Worm (Caenorhabditis elegans): ENCODE measurements around the gene fbxb-53.

DNA sequence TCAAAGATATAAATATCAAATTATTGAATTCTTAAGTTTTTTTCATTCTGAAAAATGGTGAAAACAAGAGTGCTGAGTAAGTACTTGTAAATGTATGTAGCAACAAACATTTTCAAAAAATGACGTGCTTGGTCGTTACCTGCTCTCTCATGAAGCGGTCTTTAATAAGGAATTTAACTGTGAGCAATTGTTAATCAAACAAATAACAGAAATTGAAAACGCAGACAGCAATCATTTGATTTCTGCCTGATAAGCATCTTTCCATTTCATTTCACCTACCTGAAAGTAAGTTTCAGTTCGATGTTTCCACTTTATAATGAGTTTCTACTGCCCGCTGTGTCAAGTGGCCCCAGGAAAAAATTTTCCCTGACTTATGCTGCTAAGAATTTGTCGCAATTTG is 6.4 kb downstream of the fbxb-53 start, which contains the start of gene math-28:
- no peak for TF ChIP-seq med-1 (GFP tag; optimal IDR thresholded peaks at IDR 0.05; ENCODE audit: insufficient read depth)
- no peak for TF ChIP-seq ztf-29 (GFP tag; IDR thresholded peaks at IDR 0.05)
